Fruit fly (Drosophila melanogaster): ENCODE results near the gene CG11779.

DNA sequence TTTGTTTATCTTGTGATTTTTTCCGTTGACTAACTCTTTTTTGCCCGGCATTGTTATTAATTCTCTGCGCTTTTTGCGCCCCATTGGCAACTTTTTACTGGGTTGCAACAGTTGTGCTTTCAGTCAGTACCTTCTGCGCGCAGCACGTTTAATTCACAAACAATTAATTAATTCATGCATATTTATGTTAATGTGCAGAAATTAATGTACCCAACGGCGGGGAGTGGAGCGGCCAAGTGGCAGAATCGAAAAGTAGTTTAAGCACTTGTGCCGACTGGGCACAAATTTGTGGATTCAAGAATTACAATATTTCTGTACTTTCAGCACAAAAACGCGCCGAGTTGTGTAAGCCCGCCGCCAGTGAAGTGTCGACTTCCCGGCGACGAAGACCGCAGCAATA, 7.8 kb upstream of the CG11779 start:
- TF ChIP-seq h (optimal IDR thresholded peaks at IDR 0.05) (no peak), insv (optimal IDR thresholded peaks at IDR 0.05) (no peak), Sin3A (optimal IDR thresholded peaks at IDR 0.05) (no peak), ttk (optimal IDR thresholded peaks at IDR 0.05) (no peak), psq (optimal IDR thresholded peaks at IDR 0.05) (no peak)

Measured in Kc167 (cell line).